Worm (Caenorhabditis elegans): Measurements from ENCODE around the gene ZK250.13.
A peak's percentile ranks its signal among the peaks of the same experiment; 100 is the strongest.
"Not testable (repeated sequence)": the region's sequence is repeated elsewhere in the genome, so short reads cannot be mapped to it uniquely, and the experiment has no call there.

The ZK250.13 gene

ce11 chrII:1948393-1948792 is 8.8 kb upstream of the ZK250.13 start, which contains the start of gene ZK250.2:
TSS of gene ZK250.2 (plus strand) at chrII:1948693.
- TF ChIP-seq dmd-8 (GFP tag; IDR thresholded peaks at IDR 0.05); ztf-11 (tag; optimal IDR thresholded peaks at IDR 0.05); lin-1 (GFP tag; IDR thresholded peaks at IDR 0.05): not testable (repeated sequence)

ce11 chrII:1946427-1946826 is 6.9 kb upstream of the ZK250.13 start, which contains the start of gene math-48:
TSS of gene math-48 (minus strand) at chrII:1946527.
- no peak for TF ChIP-seq arid-1 (GFP tag; conservative IDR thresholded peaks at IDR 0.05)
- TF ChIP-seq daf-19 (GFP tag; conservative IDR thresholded peaks at IDR 0.05) = no peak
- TF ChIP-seq lin-15B (tag; optimal IDR thresholded peaks at IDR 0.05) = no peak
- TF ChIP-seq sdz-12 (GFP tag; optimal IDR thresholded peaks at IDR 0.05) = no peak
- TF ChIP-seq ZK337.2 (GFP tag; IDR thresholded peaks at IDR 0.05) = no peak
- no peak for TF ChIP-seq nhr-10 (tag; optimal IDR thresholded peaks at IDR 0.05)
- TF ChIP-seq vab-7 (GFP tag; IDR thresholded peaks at IDR 0.05) = no peak
- TF ChIP-seq nhr-111 (GFP tag; optimal IDR thresholded peaks at IDR 0.05) = no peak
- TF ChIP-seq dmd-9 (GFP tag; IDR thresholded peaks at IDR 0.05) = no peak

ce11 chrII:1945093-1945492 is 5.5 kb upstream of the ZK250.13 start, which contains the start of gene ZK250.14:
TSS of gene ZK250.14 (minus strand) at chrII:1945193.
- TF ChIP-seq saeg-2 (GFP tag; IDR thresholded peaks at IDR 0.05) = no peak
- TF ChIP-seq nhr-11 (tag; optimal IDR thresholded peaks at IDR 0.05) = no peak
- no peak for TF ChIP-seq lsy-2 (tag; optimal IDR thresholded peaks at IDR 0.05)
- no peak for TF ChIP-seq dpl-1 (GFP tag; optimal IDR thresholded peaks at IDR 0.05)

- TF ChIP-seq aha-1 (tag) = peak; percentile 25
- no peak for TF ChIP-seq ces-1 (GFP tag; optimal IDR thresholded peaks at IDR 0.05)
- TF ChIP-seq fos-1 (tag; optimal IDR thresholded peaks at IDR 0.05) = no peak
- no peak for TF ChIP-seq F26F4.8 (GFP tag; conservative IDR thresholded peaks at IDR 0.05)
- no peak for TF ChIP-seq zip-2 (tag; optimal IDR thresholded peaks at IDR 0.05)
- no peak for TF ChIP-seq F44E2.7 (GFP tag; IDR thresholded peaks at IDR 0.05)
- TF ChIP-seq hlh-11 (tag; optimal IDR thresholded peaks at IDR 0.05) = no peak
- no peak for TF ChIP-seq nhr-111 (GFP tag; optimal IDR thresholded peaks at IDR 0.05)
- TF ChIP-seq lin-38 (GFP tag; IDR thresholded peaks at IDR 0.05) = peak; percentile 30; the same call in 1 of the 2 replicates
- no peak for TF ChIP-seq D1046.2 (GFP tag; IDR thresholded peaks at IDR 0.05)
These were observed 11.0 kb downstream of the ZK250.13 start for ce11 chrII:1928578-1928977.

- TF ChIP-seq nhr-42 (GFP tag; IDR thresholded peaks at IDR 0.05) = no peak
- no peak for TF ChIP-seq gei-8 (GFP tag; optimal IDR thresholded peaks at IDR 0.05)
- no peak for TF ChIP-seq egl-27 (tag; optimal IDR thresholded peaks at IDR 0.05)
- TF ChIP-seq Y48G9A.11 (GFP tag; IDR thresholded peaks at IDR 0.05) = no peak
- TF ChIP-seq ztf-7 (tag; optimal IDR thresholded peaks at IDR 0.05) = no peak
- TF ChIP-seq fkh-10 (GFP tag; optimal IDR thresholded peaks at IDR 0.05) = no peak
- no peak for TF ChIP-seq lin-15B (tag; optimal IDR thresholded peaks at IDR 0.05)
- no peak for TF ChIP-seq lin-38 (GFP tag; IDR thresholded peaks at IDR 0.05)
- TF ChIP-seq Y75B8A.6 (GFP tag; IDR thresholded peaks at IDR 0.05) = no peak
- no peak for TF ChIP-seq ceh-44 (GFP tag; IDR thresholded peaks at IDR 0.05)
- TF ChIP-seq dmd-6 (GFP tag; IDR thresholded peaks at IDR 0.05) = no peak
These were observed 13.4 kb downstream of the ZK250.13 start, which contains the start of gene F52C6.2 for ce11 chrII:1926162-1926561. TSS of gene F52C6.2 (plus strand) at chrII:1926462.

- no peak for TF ChIP-seq arid-1 (GFP tag; conservative IDR thresholded peaks at IDR 0.05)
These were observed 15.1 kb downstream of the ZK250.13 start, which contains the start of gene F52C6.3 for ce11 chrII:1924459-1924858. TSS of gene F52C6.3 (plus strand) at chrII:1924759.
